Fruit fly (Drosophila melanogaster) whole organism, prepupa: ENCODE measurements around the gene CG42751.
A peak's percentile ranks its signal among the peaks of the same experiment; 100 is the strongest.

Source experiments
- CG11294 ChIP-seq: fragments of 200-800 bp; sonication (Bioruptor generic); IDR thresholded peaks from 2 replicates; pipeline ENCODE4 v1.3.6; 2022; ENCODE audit warnings: missing biosample characterization, missing genetic modification characterization
- CG11762 ChIP-seq: fragments of 200-800 bp; sonication (Bioruptor generic); optimal IDR thresholded peaks from 3 replicates; lab custom pipeline; 2016; ENCODE audit warnings: missing biosample characterization, missing genetic modification characterization; ENCODE audit not compliant: insufficient read depth
- CG16779 ChIP-seq: fragments of 200-800 bp; sonication (Bioruptor generic); optimal IDR thresholded peaks from 3 replicates; lab custom pipeline; 2017; ENCODE audit warnings: missing biosample characterization, mild to moderate bottlenecking, missing genetic modification characterization
- CG3032 ChIP-seq: fragments of 200-800 bp; optimal IDR thresholded peaks from 2 replicates; lab custom pipeline; 2019; ENCODE audit warnings: missing biosample characterization, mild to moderate bottlenecking, missing genetic modification characterization, moderate library complexity
- CG4318 ChIP-seq: fragments of 200-800 bp; sonication (Bioruptor generic); optimal IDR thresholded peaks from 3 replicates; lab custom pipeline; 2017; ENCODE audit warnings: missing biosample characterization, mild to moderate bottlenecking, missing genetic modification characterization
- CG6163 ChIP-seq: fragments of 200-800 bp; sonication (Bioruptor generic); IDR thresholded peaks from 3 replicates; pipeline ENCODE4 v1.3.6; 2022; ENCODE audit warnings: missing biosample characterization, missing genetic modification characterization
- CG6808 ChIP-seq: fragments of 200-800 bp; sonication (Bioruptor generic); optimal IDR thresholded peaks from 3 replicates; lab custom pipeline; 2017; ENCODE audit warnings: missing biosample characterization, missing genetic modification characterization, mild to moderate bottlenecking, moderate library complexity, missing genetic modification reagents
- CG6854 ChIP-seq: fragments of 200-800 bp; sonication (Bioruptor generic); optimal IDR thresholded peaks from 2 replicates; lab custom pipeline; 2017; ENCODE audit warnings: missing biosample characterization, mild to moderate bottlenecking, missing genetic modification characterization
- CG7368 ChIP-seq: fragments of 200-800 bp; sonication (Bioruptor generic); optimal IDR thresholded peaks from 3 replicates; lab custom pipeline; 2016; ENCODE audit warnings: missing biosample characterization, missing genetic modification characterization
- Hr38 ChIP-seq: sonication (Bioruptor generic); optimal IDR thresholded peaks from 2 replicates; lab custom pipeline; 2016; ENCODE audit warnings: missing biosample characterization, missing genetic modification characterization
- Hr39 ChIP-seq: fragments of 200-800 bp; sonication (Bioruptor generic); optimal IDR thresholded peaks from 2 replicates; lab custom pipeline; 2016; ENCODE audit warnings: missing biosample characterization, missing genetic modification characterization
- Hr4 ChIP-seq: fragments of 200-800 bp; sonication (Bioruptor generic); optimal IDR thresholded peaks from 3 replicates; lab custom pipeline; 2016; ENCODE audit warnings: missing biosample characterization, missing genetic modification characterization
- Met ChIP-seq: fragments of 200-800 bp; sonication (Bioruptor generic); optimal IDR thresholded peaks from 3 replicates; lab custom pipeline; 2016; ENCODE audit warnings: missing biosample characterization, missing genetic modification characterization
- OdsH ChIP-seq: fragments of 200-800 bp; sonication (Bioruptor generic); optimal IDR thresholded peaks from 3 replicates; lab custom pipeline; 2016; ENCODE audit warnings: missing biosample characterization, missing genetic modification characterization
- Sox102F ChIP-seq: fragments of 200-800 bp; sonication (Bioruptor generic); optimal IDR thresholded peaks from 2 replicates; lab custom pipeline; 2016; ENCODE audit warnings: missing biosample characterization, mild to moderate bottlenecking, missing genetic modification characterization
- achi ChIP-seq: fragments of 200-800 bp; sonication (Bioruptor generic); optimal IDR thresholded peaks from 3 replicates; lab custom pipeline; 2016; ENCODE audit warnings: missing biosample characterization, missing genetic modification characterization
- acj6 ChIP-seq: fragments of 200-800 bp; sonication (Bioruptor generic); optimal IDR thresholded peaks from 3 replicates; lab custom pipeline; 2016; ENCODE audit warnings: missing biosample characterization, missing genetic modification characterization
- dac ChIP-seq: fragments of 200-800 bp; sonication (Bioruptor generic); optimal IDR thresholded peaks from 2 replicates; lab custom pipeline; 2017; ENCODE audit warnings: missing biosample characterization, mild to moderate bottlenecking, missing genetic modification characterization
- eg ChIP-seq: fragments of 200-800 bp; sonication (Bioruptor generic); IDR thresholded peaks from 3 replicates; pipeline ENCODE4 v1.3.6; 2022; ENCODE audit warnings: missing biosample characterization, missing genetic modification characterization
- esn ChIP-seq: fragments of 200-800 bp; sonication (Bioruptor generic); optimal IDR thresholded peaks from 2 replicates; lab custom pipeline; 2016; ENCODE audit warnings: missing biosample characterization, mild to moderate bottlenecking, missing genetic modification characterization, moderate library complexity
- net ChIP-seq: fragments of 200-800 bp; sonication (Bioruptor generic); optimal IDR thresholded peaks from 3 replicates; lab custom pipeline; 2016; ENCODE audit warnings: missing biosample characterization, missing genetic modification characterization
- spab ChIP-seq: fragments of 200-800 bp; sonication (Bioruptor generic); optimal IDR thresholded peaks from 2 replicates; lab custom pipeline; 2017; ENCODE audit warnings: missing biosample characterization, mild to moderate bottlenecking, missing genetic modification characterization, missing genetic modification reagents
- svp ChIP-seq: fragments of 200-800 bp; sonication (Bioruptor generic); peaks from one replicate; lab custom pipeline; 2016; ENCODE audit warnings: missing biosample characterization, missing genetic modification characterization
- topi ChIP-seq: fragments of 200-800 bp; sonication (Bioruptor generic); optimal IDR thresholded peaks from 3 replicates; lab custom pipeline; 2016; ENCODE audit warnings: missing biosample characterization, missing genetic modification characterization

Gene CG42751

dm6 chr2L:11893269-11893668 is 40.0 kb downstream of the CG42751 start:
- TF ChIP-seq Hr38 (GFP tag; lab: Kevin White, UChicago) (no peak), CG3032 (tag; lab: Kevin White, UChicago) (no peak), net (GFP tag; lab: Kevin White, UChicago) (no peak), CG16779 (tag; lab: Kevin White, UChicago) (no peak), dac (GFP tag; lab: Kevin White, UChicago) (no peak), Sox102F (GFP tag; lab: Kevin White, UChicago) (no peak), CG6163 (GFP tag; lab: Robert Waterston, UW) (no peak), Hr39 (GFP tag; lab: Kevin White, UChicago) (no peak), CG4318 (GFP tag; lab: Kevin White, UChicago) (no peak), OdsH (GFP tag; lab: Kevin White, UChicago) (no peak), spab (no peak), CG7368 (GFP tag; lab: Kevin White, UChicago) (no peak), CG6808 (no peak), esn (GFP tag; lab: Kevin White, UChicago) (no peak), CG11762 (no peak), CG6854 (GFP tag; lab: Kevin White, UChicago) (no peak), Met (GFP tag; lab: Kevin White, UChicago) (no peak), topi (GFP tag; lab: Kevin White, UChicago) (no peak), acj6 (GFP tag; lab: Kevin White, UChicago) (no peak)

DNA sequence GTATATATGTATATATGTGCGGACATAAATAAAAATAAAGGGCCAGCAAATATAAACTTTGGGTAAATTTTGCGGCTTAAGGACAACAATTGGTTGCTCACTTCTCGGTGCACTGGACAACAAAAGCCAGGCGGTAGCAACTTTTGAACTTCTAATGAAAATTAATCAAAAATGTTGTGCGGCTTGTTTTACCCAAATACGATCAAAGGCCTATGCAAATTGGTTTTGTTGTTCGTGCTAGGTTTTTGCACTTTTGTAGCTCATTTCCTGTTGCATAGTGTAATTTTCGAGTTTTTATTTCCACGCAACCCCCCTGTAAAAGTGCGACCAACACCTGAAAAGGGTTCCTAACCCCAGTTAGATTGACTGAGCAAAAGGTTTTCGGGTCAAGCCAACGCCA is 49.3 kb downstream of the CG42751 start:
- 0 out of 3 replicates have a peak, but pooled peaks have one; percentile 7 for TF ChIP-seq eg (GFP tag; lab: Robert Waterston, UW)
- no peak for TF ChIP-seq achi (GFP tag; lab: Kevin White, UChicago)
- peak; percentile 50 for TF ChIP-seq svp
- peak; percentile 54; the same call in 1 of the 3 replicates for TF ChIP-seq CG6163 (GFP tag; lab: Robert Waterston, UW)
- no peak for TF ChIP-seq esn (GFP tag; lab: Kevin White, UChicago)
- no peak for TF ChIP-seq CG11294 (GFP tag; lab: Robert Waterston, UW)

dm6 chr2L:11903335-11903734 is 50.1 kb downstream of the CG42751 start:
- no peak for TF ChIP-seq topi (GFP tag; lab: Kevin White, UChicago)
- no peak for TF ChIP-seq Hr4 (GFP tag; lab: Kevin White, UChicago)
- TF ChIP-seq, all 60 proteins: peak for 0
